Worm (Caenorhabditis elegans): ENCODE results near the gene R102.3.

DNA sequence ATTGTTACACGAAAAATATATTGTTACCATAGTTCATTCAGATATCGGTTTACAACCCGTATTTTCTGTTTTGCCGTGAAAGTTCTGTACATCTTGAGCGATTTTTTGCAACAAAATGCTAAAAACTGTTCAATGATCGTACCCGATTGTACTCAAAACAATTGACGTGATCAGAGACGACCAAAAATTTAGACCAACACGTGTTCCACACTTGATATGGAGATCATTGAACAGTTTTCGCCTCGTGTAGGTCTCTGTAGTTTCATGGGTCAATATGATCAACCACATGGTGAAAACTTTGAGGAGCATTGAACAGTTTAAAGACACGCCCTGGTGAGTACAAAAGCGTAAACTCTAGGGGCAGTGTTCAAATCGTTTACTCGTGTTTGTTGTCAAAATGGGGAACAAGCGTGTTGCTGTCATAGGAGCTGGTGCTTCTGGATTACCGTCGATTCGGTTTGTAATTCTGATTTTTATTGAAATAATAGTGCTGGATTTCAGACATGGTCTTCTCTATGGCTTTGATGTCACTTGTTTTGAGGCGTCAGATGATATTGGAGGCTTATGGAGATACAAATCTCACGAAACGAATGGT is 7.1 kb upstream of the R102.3 start, which contains the start of gene fmo-2:
- TF ChIP-seq klf-2 (GFP tag; conservative IDR thresholded peaks at IDR 0.05) = no peak
- no peak for TF ChIP-seq T22C8.4 (GFP tag; IDR thresholded peaks at IDR 0.05)
- no peak for TF ChIP-seq ref-1 (GFP tag; conservative IDR thresholded peaks at IDR 0.05)
- no peak for TF ChIP-seq flt-1 (GFP tag; IDR thresholded peaks at IDR 0.05)

Measured in whole organism, midembryonic.